Fruit fly (Drosophila melanogaster) whole organism, prepupa: ENCODE results near the gene CG43658.
A peak's percentile ranks its signal among the peaks of the same experiment; 100 is the strongest.

Experiments used
- Blimp-1 ChIP-seq: fragments of 200-800 bp; sonication (Bioruptor generic); optimal IDR thresholded peaks from 3 replicates; lab custom pipeline; 2017; ENCODE audit warnings: missing biosample characterization, missing genetic modification characterization, mild to moderate bottlenecking, moderate library complexity, missing genetic modification reagents
- CG10631 ChIP-seq: fragments of 200-800 bp; sonication (Bioruptor generic); optimal IDR thresholded peaks from 2 replicates; lab custom pipeline; 2016; ENCODE audit warnings: missing biosample characterization, missing genetic modification characterization
- CG10669 ChIP-seq: fragments of 200-800 bp; sonication (Bioruptor generic); optimal IDR thresholded peaks from 3 replicates; lab custom pipeline; 2018; ENCODE audit warnings: missing biosample characterization, mild to moderate bottlenecking, missing genetic modification characterization, moderate library complexity
- CG11762 ChIP-seq: fragments of 200-800 bp; sonication (Bioruptor generic); optimal IDR thresholded peaks from 3 replicates; lab custom pipeline; 2016; ENCODE audit warnings: missing biosample characterization, missing genetic modification characterization; ENCODE audit not compliant: insufficient read depth
- CG11902 ChIP-seq: fragments of 200-800 bp; sonication (Bioruptor generic); optimal IDR thresholded peaks from 3 replicates; lab custom pipeline; 2016; ENCODE audit warnings: missing biosample characterization, missing genetic modification characterization
- CG1621 ChIP-seq: fragments of 200-800 bp; sonication (Bioruptor generic); optimal IDR thresholded peaks from 3 replicates; lab custom pipeline; 2018; ENCODE audit warnings: missing biosample characterization, mild to moderate bottlenecking, missing genetic modification characterization
- CG16779 ChIP-seq: fragments of 200-800 bp; sonication (Bioruptor generic); optimal IDR thresholded peaks from 3 replicates; lab custom pipeline; 2017; ENCODE audit warnings: missing biosample characterization, mild to moderate bottlenecking, missing genetic modification characterization
- CG31627 ChIP-seq: fragments of 200-800 bp; sonication (Bioruptor generic); optimal IDR thresholded peaks from 3 replicates; lab custom pipeline; 2016; ENCODE audit warnings: missing biosample characterization, missing genetic modification characterization
- CG32006 ChIP-seq: fragments of 200-800 bp; sonication (Bioruptor generic); optimal IDR thresholded peaks from 3 replicates; lab custom pipeline; 2017; ENCODE audit warnings: missing biosample characterization, mild to moderate bottlenecking, missing genetic modification characterization
- CG34406 ChIP-seq: fragments of 200-800 bp; sonication (Bioruptor generic); optimal IDR thresholded peaks from 3 replicates; lab custom pipeline; 2016; ENCODE audit warnings: missing biosample characterization, missing genetic modification characterization
- CG3919 ChIP-seq: fragments of 200-800 bp; sonication (Bioruptor generic); optimal IDR thresholded peaks from 3 replicates; lab custom pipeline; 2016; ENCODE audit warnings: missing biosample characterization, missing genetic modification characterization
- CG6163 ChIP-seq: fragments of 200-800 bp; sonication (Bioruptor generic); IDR thresholded peaks from 3 replicates; pipeline ENCODE4 v1.3.6; 2022; ENCODE audit warnings: missing biosample characterization, missing genetic modification characterization
- CG6276 ChIP-seq: fragments of 200-800 bp; sonication (Bioruptor generic); optimal IDR thresholded peaks from 2 replicates; lab custom pipeline; 2017; ENCODE audit warnings: missing biosample characterization, mild to moderate bottlenecking, missing genetic modification characterization
- CG6792 ChIP-seq: fragments of 200-800 bp; sonication (Bioruptor generic); optimal IDR thresholded peaks from 3 replicates; lab custom pipeline; 2016; ENCODE audit warnings: missing biosample characterization, missing genetic modification characterization
- CG6808 ChIP-seq: fragments of 200-800 bp; sonication (Bioruptor generic); optimal IDR thresholded peaks from 3 replicates; lab custom pipeline; 2017; ENCODE audit warnings: missing biosample characterization, missing genetic modification characterization, mild to moderate bottlenecking, moderate library complexity, missing genetic modification reagents
- CG6854 ChIP-seq: fragments of 200-800 bp; sonication (Bioruptor generic); optimal IDR thresholded peaks from 2 replicates; lab custom pipeline; 2017; ENCODE audit warnings: missing biosample characterization, mild to moderate bottlenecking, missing genetic modification characterization
- CG7368 ChIP-seq: fragments of 200-800 bp; sonication (Bioruptor generic); optimal IDR thresholded peaks from 3 replicates; lab custom pipeline; 2016; ENCODE audit warnings: missing biosample characterization, missing genetic modification characterization
- CG8119 ChIP-seq: fragments of 200-800 bp; sonication (Bioruptor generic); IDR thresholded peaks from 3 replicates; pipeline ENCODE4 v1.3.6; 2022; ENCODE audit warnings: missing biosample characterization, missing genetic modification characterization
- CG8319 ChIP-seq: fragments of 200-800 bp; sonication (Bioruptor generic); optimal IDR thresholded peaks from 3 replicates; lab custom pipeline; 2016; ENCODE audit warnings: missing biosample characterization, missing genetic modification characterization
- CG8632 ChIP-seq: fragments of 200-800 bp; sonication (Bioruptor generic); optimal IDR thresholded peaks from 3 replicates; lab custom pipeline; 2016; ENCODE audit warnings: missing biosample characterization, missing genetic modification characterization
- CG9139 ChIP-seq: fragments of 200-800 bp; sonication (Bioruptor generic); optimal IDR thresholded peaks from 3 replicates; lab custom pipeline; 2017; ENCODE audit warnings: missing biosample characterization, mild to moderate bottlenecking, missing genetic modification characterization
- Eip78C ChIP-seq: fragments of 200-800 bp; sonication (Bioruptor generic); peaks from one replicate; lab custom pipeline; 2016; ENCODE audit warnings: missing biosample characterization, missing genetic modification characterization
- Eip93F ChIP-seq: fragments of 200-800 bp; sonication (Bioruptor generic); optimal IDR thresholded peaks from 2 replicates; lab custom pipeline; 2016; ENCODE audit warnings: missing biosample characterization, mild to moderate bottlenecking, missing genetic modification characterization
- Ets21C ChIP-seq: fragments of 200-800 bp; sonication (Bioruptor generic); optimal IDR thresholded peaks from 3 replicates; lab custom pipeline; 2016; ENCODE audit warnings: missing biosample characterization, missing genetic modification characterization
- Ets96B ChIP-seq: fragments of 200-800 bp; optimal IDR thresholded peaks from 2 replicates; lab custom pipeline; 2019; ENCODE audit warnings: missing biosample characterization, mild to moderate bottlenecking, missing genetic modification characterization, moderate library complexity
- Gug ChIP-seq: fragments of 200-800 bp; sonication (Bioruptor generic); IDR thresholded peaks from 2 replicates; pipeline ENCODE4 v1.3.6; 2022; ENCODE audit warnings: missing biosample characterization, missing genetic modification characterization
- Hr38 ChIP-seq: sonication (Bioruptor generic); optimal IDR thresholded peaks from 2 replicates; lab custom pipeline; 2016; ENCODE audit warnings: missing biosample characterization, missing genetic modification characterization
- Hr4 ChIP-seq: fragments of 200-800 bp; sonication (Bioruptor generic); optimal IDR thresholded peaks from 3 replicates; lab custom pipeline; 2016; ENCODE audit warnings: missing biosample characterization, missing genetic modification characterization
- Lpt ChIP-seq: fragments of 200-800 bp; sonication (Bioruptor generic); optimal IDR thresholded peaks from 3 replicates; lab custom pipeline; 2016; ENCODE audit warnings: missing biosample characterization, missing genetic modification characterization
- OdsH ChIP-seq: fragments of 200-800 bp; sonication (Bioruptor generic); optimal IDR thresholded peaks from 3 replicates; lab custom pipeline; 2016; ENCODE audit warnings: missing biosample characterization, missing genetic modification characterization
- Sox102F ChIP-seq: fragments of 200-800 bp; sonication (Bioruptor generic); optimal IDR thresholded peaks from 2 replicates; lab custom pipeline; 2016; ENCODE audit warnings: missing biosample characterization, mild to moderate bottlenecking, missing genetic modification characterization
- Sox14 ChIP-seq: fragments of 200-800 bp; sonication (Bioruptor generic); optimal IDR thresholded peaks from 3 replicates; lab custom pipeline; 2016; ENCODE audit warnings: missing biosample characterization, missing genetic modification characterization
- Sox15 ChIP-seq: fragments of 200-800 bp; sonication (Bioruptor generic); optimal IDR thresholded peaks from 3 replicates; lab custom pipeline; 2016; ENCODE audit warnings: missing biosample characterization, missing genetic modification characterization
- achi ChIP-seq: fragments of 200-800 bp; sonication (Bioruptor generic); optimal IDR thresholded peaks from 3 replicates; lab custom pipeline; 2016; ENCODE audit warnings: missing biosample characterization, missing genetic modification characterization
- acj6 ChIP-seq: fragments of 200-800 bp; sonication (Bioruptor generic); optimal IDR thresholded peaks from 3 replicates; lab custom pipeline; 2016; ENCODE audit warnings: missing biosample characterization, missing genetic modification characterization
- cyc ChIP-seq: fragments of 200-800 bp; sonication (Bioruptor generic); optimal IDR thresholded peaks from 3 replicates; lab custom pipeline; 2016; ENCODE audit warnings: missing biosample characterization, missing genetic modification characterization
- dsx ChIP-seq: fragments of 200-800 bp; optimal IDR thresholded peaks from 3 replicates; lab custom pipeline; 2019; ENCODE audit warnings: missing biosample characterization, mild to moderate bottlenecking, missing genetic modification characterization, moderate library complexity; ENCODE audit not compliant: poor library complexity, severe bottlenecking
- eg ChIP-seq: fragments of 200-800 bp; sonication (Bioruptor generic); IDR thresholded peaks from 3 replicates; pipeline ENCODE4 v1.3.6; 2022; ENCODE audit warnings: missing biosample characterization, missing genetic modification characterization
- esn ChIP-seq: fragments of 200-800 bp; sonication (Bioruptor generic); optimal IDR thresholded peaks from 2 replicates; lab custom pipeline; 2016; ENCODE audit warnings: missing biosample characterization, mild to moderate bottlenecking, missing genetic modification characterization, moderate library complexity
- fd85E ChIP-seq: fragments of 200-800 bp; sonication (Bioruptor generic); optimal IDR thresholded peaks from 3 replicates; lab custom pipeline; 2016; ENCODE audit warnings: missing biosample characterization, missing genetic modification characterization
- fkh ChIP-seq: fragments of 200-800 bp; sonication (Bioruptor generic); optimal IDR thresholded peaks from 3 replicates; lab custom pipeline; 2017; ENCODE audit warnings: missing biosample characterization, mild to moderate bottlenecking, missing genetic modification characterization, moderate library complexity
- lz ChIP-seq: fragments of 200-800 bp; sonication (Bioruptor generic); optimal IDR thresholded peaks from 3 replicates; lab custom pipeline; 2016; ENCODE audit warnings: missing biosample characterization, missing genetic modification characterization
- ss ChIP-seq, 2 experiments: fragments of 200-800 bp; sonication (Bioruptor generic); optimal IDR thresholded peaks; 2 replicates in 1 of 2; 3 replicates in 1 of 2; lab custom pipeline; 2017 to 2018; ENCODE audit warnings: mild to moderate bottlenecking in 2 of 2, missing biosample characterization in 2 of 2, missing genetic modification characterization in 2 of 2, moderate library complexity in 1 of 2
- svp ChIP-seq: fragments of 200-800 bp; sonication (Bioruptor generic); peaks from one replicate; lab custom pipeline; 2016; ENCODE audit warnings: missing biosample characterization, missing genetic modification characterization
- topi ChIP-seq: fragments of 200-800 bp; sonication (Bioruptor generic); optimal IDR thresholded peaks from 3 replicates; lab custom pipeline; 2016; ENCODE audit warnings: missing biosample characterization, missing genetic modification characterization
- vri ChIP-seq: fragments of 200-800 bp; sonication (Bioruptor generic); optimal IDR thresholded peaks from 3 replicates; lab custom pipeline; 2016; ENCODE audit warnings: missing biosample characterization, mild to moderate bottlenecking, missing genetic modification characterization

Gene CG43658

DNA sequence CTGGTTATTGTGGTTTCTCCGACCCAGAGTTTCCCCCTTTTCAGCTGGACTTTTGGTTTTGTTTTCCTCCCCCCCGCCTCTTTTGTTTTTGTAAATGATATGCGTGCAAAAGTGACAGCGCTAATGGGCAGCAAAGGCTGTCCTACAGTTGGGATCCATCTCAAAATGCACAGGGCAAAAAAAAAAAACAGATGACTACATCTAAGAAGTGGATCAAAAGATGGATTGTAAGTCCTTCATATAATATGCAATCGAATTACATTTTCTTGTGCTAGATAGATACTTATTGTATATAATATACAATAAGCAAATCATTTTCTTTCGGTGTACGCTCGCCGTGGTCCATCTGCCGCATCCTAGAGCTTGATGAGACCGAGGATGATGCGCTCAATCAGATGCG lies 18.3 kb downstream of the CG43658 start (continued):
- TF ChIP-seq CG34406 (GFP tag; lab: Kevin White, UChicago) (peak; percentile 59), CG8632 (peak; percentile 76), topi (GFP tag; lab: Kevin White, UChicago) (peak; percentile 58), CG11902 (GFP tag; lab: Kevin White, UChicago) (peak; percentile 27), CG1621 (peak; percentile 56), esn (GFP tag; lab: Kevin White, UChicago) (peak; percentile 12), CG16779 (tag; lab: Kevin White, UChicago) (no peak), Eip93F (no peak), Ets21C (GFP tag; lab: Kevin White, UChicago) (no peak), CG6276 (GFP tag; lab: Kevin White, UChicago) (no peak), CG10669 (GFP tag; lab: Kevin White, UChicago) (peak; percentile 66), CG3919 (GFP tag; lab: Kevin White, UChicago) (peak; percentile 66), Eip78C (peak; percentile 92)
- TF ChIP-seq, all 60 proteins: peak for 40

DNA sequence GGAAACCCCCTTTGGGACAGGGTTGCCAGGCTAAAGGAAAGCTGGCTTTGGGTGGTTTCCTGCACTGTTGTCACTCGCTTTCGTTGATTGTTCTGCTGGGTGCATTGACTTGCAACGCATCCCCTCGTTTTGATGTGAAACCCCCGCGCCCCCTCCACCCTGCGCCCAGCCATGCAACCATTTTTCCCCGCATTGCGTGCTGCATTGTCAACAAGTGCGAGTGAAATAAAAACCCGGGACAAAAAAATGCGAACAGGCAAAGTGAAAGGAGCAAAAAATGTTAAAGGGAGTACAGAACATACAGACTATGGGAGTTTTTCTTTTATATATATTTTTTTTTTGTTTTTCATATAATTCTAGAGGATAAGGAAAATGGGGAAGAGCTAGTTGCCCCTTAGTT lies 22.6 kb downstream of the CG43658 start:
- peak; percentile 9 to 65 for TF ChIP-seq ss (GFP tag; optimal IDR thresholded peaks at IDR 0.05; lab: Kevin White, UChicago)
- TF ChIP-seq dsx = no peak

DNA sequence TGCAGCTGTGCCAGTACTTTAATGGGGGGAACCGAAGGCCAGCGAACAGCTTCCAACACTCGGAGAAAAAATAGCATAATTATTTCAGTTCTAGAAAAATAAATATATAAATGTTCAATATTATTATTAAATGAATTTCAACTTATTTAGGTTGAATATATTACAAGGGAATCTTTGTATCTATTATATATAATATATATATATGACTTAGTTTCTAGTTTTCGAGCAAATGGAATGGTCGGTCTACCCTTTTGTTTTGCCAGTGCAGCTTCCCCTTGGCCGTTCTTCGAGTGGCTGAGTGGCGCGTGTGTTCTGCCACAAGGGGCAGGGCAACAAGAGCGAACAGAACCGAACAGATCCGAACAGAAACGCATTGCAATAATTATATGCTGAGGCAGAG lies 23.7 kb downstream of the CG43658 start:
- TF ChIP-seq Sox15 (no peak), Ets96B (tag; lab: Kevin White, UChicago) (peak; percentile 76), eg (GFP tag; lab: Robert Waterston, UW) (0 out of 3 replicates have a peak, but pooled peaks have one; percentile 20), OdsH (GFP tag; lab: Kevin White, UChicago) (peak; percentile 45), vri (GFP tag; lab: Kevin White, UChicago) (no peak), Ets21C (GFP tag; lab: Kevin White, UChicago) (no peak), CG11762 (GFP tag; lab: Kevin White, UChicago) (peak; percentile 28), CG6792 (GFP tag; lab: Kevin White, UChicago) (peak; percentile 33), CG6808 (GFP tag; lab: Kevin White, UChicago) (peak; percentile 60), lz (GFP tag; lab: Kevin White, UChicago) (no peak), CG3919 (GFP tag; lab: Kevin White, UChicago) (peak; percentile 39), Sox102F (GFP tag; lab: Kevin White, UChicago) (no peak), CG31627 (GFP tag; lab: Kevin White, UChicago) (no peak), Hr38 (GFP tag; lab: Kevin White, UChicago) (no peak), Hr4 (GFP tag; lab: Kevin White, UChicago) (no peak), CG6854 (GFP tag; lab: Kevin White, UChicago) (no peak), CG1621 (no peak), cyc (GFP tag; lab: Kevin White, UChicago) (no peak), CG7368 (GFP tag; lab: Kevin White, UChicago) (peak; percentile 19), CG10669 (GFP tag; lab: Kevin White, UChicago) (peak; percentile 55), fd85E (GFP tag; lab: Kevin White, UChicago) (no peak), CG8632 (peak; percentile 36), CG6163 (0 out of 3 replicates have a peak, but pooled peaks have one; percentile 23), Blimp-1 (no peak), CG8319 (GFP tag; lab: Kevin White, UChicago) (peak; percentile 23), CG6276 (GFP tag; lab: Kevin White, UChicago) (no peak), CG9139 (GFP tag; lab: Kevin White, UChicago) (peak; percentile 24), acj6 (peak; percentile 43), achi (GFP tag; lab: Kevin White, UChicago) (peak; percentile 66), CG32006 (GFP tag; lab: Kevin White, UChicago) (peak; percentile 54), fkh (no peak), dsx (peak; percentile 68), Sox14 (GFP tag; lab: Kevin White, UChicago) (no peak), CG16779 (tag; lab: Kevin White, UChicago) (peak; percentile 6), Lpt (no peak), Gug (GFP tag; lab: Robert Waterston, UW) (no peak), CG8119 (GFP tag; lab: Robert Waterston, UW) (peak; percentile 63; the same call in 2 of the 3 replicates), CG34406 (GFP tag; lab: Kevin White, UChicago) (peak; percentile 49), topi (GFP tag; lab: Kevin White, UChicago) (no peak), esn (GFP tag; lab: Kevin White, UChicago) (peak; percentile 23), CG10631 (GFP tag; lab: Kevin White, UChicago) (peak; percentile 61), svp (peak; percentile 49)
